Worm (Caenorhabditis elegans): Measurements from ENCODE around the gene R10D12.1.

DNA sequence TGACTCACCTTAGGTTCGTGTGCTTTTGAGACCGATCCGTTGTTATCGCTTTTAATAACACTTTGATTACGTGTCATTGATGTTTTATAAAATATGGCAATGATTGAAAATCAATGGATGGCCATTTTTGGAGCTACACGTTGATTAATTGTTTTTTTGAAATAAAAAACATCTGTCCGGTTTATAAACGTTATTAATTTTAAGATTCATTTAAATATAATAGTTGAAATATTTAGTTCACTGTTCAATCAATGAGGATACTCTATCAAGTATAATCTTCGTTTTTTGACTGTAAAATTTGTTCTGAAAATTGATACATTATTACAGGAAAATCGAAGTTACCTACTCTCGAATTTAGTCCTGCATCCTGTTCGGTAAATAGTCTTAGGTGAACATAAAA, 23.8 kb upstream of the R10D12.1 start, which contains the start of gene R10D12.10:
- TF ChIP-seq nfya-1 (tag; optimal IDR thresholded peaks at IDR 0.05; ENCODE audit: borderline replicate concordance, insufficient read depth) (no peak), mes-4 (tag; optimal IDR thresholded peaks at IDR 0.05) (no peak), hrde-1 (tag; optimal IDR thresholded peaks at IDR 0.05; ENCODE audit: borderline replicate concordance) (no peak), hsf-1 (GFP tag; IDR thresholded peaks at IDR 0.05) (no peak), lin-35 (GFP tag; optimal IDR thresholded peaks at IDR 0.05) (no peak), madf-10 (tag; optimal IDR thresholded peaks at IDR 0.05) (no peak), F22D6.2 (tag; optimal IDR thresholded peaks at IDR 0.05) (no peak), efl-1 (GFP tag; optimal IDR thresholded peaks at IDR 0.05) (no peak), die-1 (tag; optimal IDR thresholded peaks at IDR 0.05) (no peak), F39B2.1 (GFP tag; IDR thresholded peaks at IDR 0.05) (no peak), F57C9.4 (tag; optimal IDR thresholded peaks at IDR 0.05) (no peak), dpff-1 (tag; optimal IDR thresholded peaks at IDR 0.05) (no peak), Y95B8A.8 (GFP tag; IDR thresholded peaks at IDR 0.05) (no peak), cebp-1 (GFP tag; IDR thresholded peaks at IDR 0.05) (no peak), cebp-1 (tag; optimal IDR thresholded peaks at IDR 0.05) (no peak)
